Fruit fly (Drosophila melanogaster): ENCODE data around the gene Zdhhc8.

Gene Zdhhc8

DNA sequence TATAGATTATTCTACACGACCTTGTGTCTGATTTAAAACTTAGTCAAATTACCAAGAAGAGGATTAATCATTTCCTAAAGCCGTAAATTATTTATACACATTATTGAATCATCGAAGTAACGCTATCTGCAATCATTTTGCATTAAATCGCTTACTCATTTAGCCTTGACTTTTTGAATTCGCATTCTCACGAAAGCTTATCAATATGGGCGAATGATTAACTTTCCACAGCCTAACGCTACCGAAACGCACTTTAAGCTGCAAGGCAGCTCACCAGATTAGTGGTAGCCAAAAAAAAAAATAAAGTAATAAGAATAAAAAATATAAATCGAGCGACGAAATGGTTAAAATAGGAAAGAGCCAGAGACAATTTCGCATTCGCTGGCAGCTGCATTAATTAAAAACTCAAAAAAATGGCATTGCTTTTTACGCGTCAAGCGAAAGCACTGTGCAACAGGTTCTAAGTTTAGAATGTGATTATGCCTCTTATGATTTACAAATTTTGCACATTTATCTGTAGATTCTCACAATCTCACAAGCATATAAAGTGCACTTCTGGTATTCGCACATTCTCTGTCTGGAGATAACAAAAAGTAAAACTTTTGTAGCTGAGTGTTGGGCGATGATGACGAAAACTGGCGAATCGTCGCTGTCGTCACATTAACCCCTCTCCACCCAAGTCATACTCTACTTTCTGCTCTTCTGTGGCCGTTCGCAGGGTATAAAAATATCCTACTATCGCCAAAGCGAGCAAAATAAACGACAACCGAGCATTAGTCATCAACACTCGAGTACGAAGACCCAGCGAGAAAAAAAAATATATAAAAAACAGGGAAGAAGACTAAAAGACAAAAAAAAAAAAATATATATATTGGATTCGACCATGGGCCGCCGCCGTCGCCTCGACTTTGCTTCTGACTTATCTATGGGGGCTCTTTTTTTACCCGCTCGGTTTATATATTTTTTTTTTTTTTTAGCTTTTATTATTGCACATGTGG is 12.2 kb downstream of the Zdhhc8 start:
- TF ChIP-seq CG8478 (optimal IDR thresholded peaks at IDR 0.05) (no peak), CTCF (optimal IDR thresholded peaks at IDR 0.05) (no peak)

DNA sequence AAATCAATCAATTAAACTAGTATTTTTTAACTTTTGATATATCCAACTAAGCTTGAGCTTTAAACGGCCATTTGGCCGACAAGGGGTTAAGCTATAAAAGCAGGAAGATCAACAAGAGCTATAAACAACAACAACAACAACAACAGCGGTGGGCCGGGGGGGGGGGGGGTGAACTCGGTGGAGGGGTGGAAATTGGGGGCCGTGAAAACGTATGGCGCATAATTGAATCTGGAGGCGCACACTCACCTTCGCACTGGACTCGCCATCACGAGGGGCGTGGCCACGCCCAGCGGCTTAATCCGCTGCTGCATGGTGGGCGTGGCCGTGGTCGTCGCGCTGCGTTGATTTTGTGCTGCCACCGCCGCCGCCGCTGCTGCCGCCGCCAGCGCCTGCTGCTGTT is 23.8 kb downstream of the Zdhhc8 start:
- no peak for TF ChIP-seq CTCF (optimal IDR thresholded peaks at IDR 0.05)
- TF ChIP-seq CG8478 (optimal IDR thresholded peaks at IDR 0.05) = no peak

DNA sequence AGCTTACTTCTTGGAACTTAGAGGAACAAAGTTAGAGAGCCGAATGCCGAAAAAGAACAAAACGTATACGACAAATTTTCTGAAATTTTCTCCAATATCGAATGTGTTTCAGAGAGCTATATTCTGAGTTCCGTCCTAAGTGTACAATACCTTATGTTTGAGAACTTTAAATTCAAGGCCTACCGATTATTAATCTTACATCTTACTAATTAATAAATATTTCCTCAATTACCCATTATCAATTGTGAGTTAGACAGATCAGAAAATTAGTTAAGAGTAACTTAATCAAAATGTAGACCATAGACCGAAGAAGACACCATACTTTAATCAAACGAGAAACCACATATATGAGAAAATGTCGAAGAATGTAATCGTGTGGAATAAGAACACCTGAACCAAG is 25.6 kb downstream of the Zdhhc8 start, which contains the start of gene CG34450:
Gene CG34450, minus strand, starts transcription at position 101 of the 400 bp plus-strand sequence.
- TF ChIP-seq CG8478 (optimal IDR thresholded peaks at IDR 0.05) = no peak

DNA sequence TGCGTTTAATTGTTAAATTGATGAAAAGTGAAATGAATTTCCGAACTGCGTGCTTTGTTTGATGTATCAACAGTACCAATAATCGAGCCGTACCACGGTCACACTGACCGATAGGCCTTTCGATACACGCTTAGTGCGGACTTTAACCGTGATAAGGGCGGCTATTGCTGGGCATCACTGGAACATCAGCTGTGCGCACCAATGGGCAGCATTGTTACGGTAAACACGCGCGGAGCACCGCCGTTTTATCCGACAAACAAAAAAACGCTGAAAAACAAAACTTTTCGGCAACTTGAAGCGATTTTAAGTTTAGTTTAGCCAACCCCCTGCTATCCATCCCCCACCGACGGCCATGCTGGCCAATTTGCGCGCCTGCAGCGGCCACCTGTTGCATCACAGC is 36.9 kb downstream of the Zdhhc8 start, which contains the start of the genes c12.1 and c12.2:
Gene c12.1, minus strand, starts transcription at position 84 of the 400 bp plus-strand sequence.
Gene c12.2, plus strand, starts transcription at position 220 of the 400 bp plus-strand sequence.
- TF ChIP-seq CTCF (optimal IDR thresholded peaks at IDR 0.05) (peak; percentile 35 to 54), CG8478 (optimal IDR thresholded peaks at IDR 0.05) (no peak)

DNA sequence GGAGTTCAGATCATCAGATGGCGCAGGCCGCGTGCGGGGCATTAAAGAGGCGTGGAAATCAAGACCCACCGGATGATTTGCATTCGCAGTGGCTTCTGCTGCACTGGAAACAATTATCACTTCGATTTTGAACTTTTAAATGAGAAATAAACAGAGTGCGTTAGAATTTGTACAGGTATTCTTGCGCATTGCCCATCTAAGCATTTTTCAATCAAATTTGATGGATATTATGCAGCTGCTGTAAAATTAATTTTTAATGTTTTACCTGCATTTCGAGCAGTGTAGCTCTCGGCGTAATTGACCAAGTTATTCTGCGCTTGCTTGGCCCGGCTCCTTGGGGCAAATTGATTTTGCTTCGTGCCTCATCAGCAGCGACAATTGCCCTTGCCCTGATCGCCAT is 38.9 kb downstream of the Zdhhc8 start:
- TF ChIP-seq CG8478 (optimal IDR thresholded peaks at IDR 0.05) = no peak
- TF ChIP-seq CTCF (optimal IDR thresholded peaks at IDR 0.05) = no peak

DNA sequence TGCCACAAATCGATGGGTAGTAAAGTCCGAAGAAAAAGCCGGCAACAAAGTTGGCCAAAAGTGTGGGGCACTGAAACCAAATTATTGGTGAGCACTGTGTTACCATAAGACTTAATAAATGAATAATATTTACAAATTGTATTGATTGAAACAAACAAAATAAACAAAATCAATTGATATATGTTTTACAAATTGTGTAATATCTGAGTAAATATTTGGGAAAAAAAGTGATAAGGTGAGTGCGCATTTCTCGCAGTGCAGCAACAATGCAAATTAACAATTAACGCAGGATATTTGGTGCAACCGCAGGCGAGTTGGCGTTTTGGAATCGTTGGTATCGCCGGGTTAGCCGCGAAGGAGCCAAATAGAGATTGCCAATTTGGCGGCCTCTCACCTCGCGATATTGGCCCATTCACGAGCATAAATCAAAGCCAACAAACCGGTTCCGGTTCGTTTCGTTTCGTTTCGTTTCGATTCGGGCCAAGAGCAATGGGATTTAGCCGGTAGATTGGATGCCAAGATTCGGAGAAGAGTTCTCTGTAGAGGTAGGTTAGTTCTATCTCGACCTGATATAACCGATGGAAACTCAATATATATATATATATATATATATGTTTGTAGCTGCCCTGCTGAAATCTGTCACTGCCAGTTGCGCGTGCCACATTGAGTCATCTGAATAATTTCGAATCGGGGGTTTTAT is 45.9 kb downstream of the Zdhhc8 start:
- TF ChIP-seq CG8478 (optimal IDR thresholded peaks at IDR 0.05) (no peak), CTCF (optimal IDR thresholded peaks at IDR 0.05) (no peak)

DNA sequence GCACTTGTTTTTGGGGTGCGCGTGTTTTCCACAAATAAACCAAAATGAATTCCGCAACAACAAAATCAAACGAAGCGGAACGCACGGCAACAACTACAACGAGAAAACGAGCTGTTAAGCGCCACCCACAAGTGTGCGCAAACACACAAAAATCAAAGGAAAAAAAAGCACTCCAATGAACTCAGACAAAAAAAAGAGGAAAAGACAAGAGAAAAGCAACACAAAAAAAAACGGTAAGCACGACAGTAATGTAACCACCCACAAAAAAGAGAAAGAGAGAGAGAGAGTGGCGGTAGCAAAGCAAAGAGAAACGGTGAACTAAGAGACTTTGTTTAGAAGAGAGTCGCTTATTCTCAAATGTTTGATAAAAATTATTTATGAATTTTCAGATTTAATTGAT is 50.3 kb downstream of the Zdhhc8 start:
- TF ChIP-seq CTCF (optimal IDR thresholded peaks at IDR 0.05) = no peak
- no peak for TF ChIP-seq CG8478 (optimal IDR thresholded peaks at IDR 0.05)

DNA sequence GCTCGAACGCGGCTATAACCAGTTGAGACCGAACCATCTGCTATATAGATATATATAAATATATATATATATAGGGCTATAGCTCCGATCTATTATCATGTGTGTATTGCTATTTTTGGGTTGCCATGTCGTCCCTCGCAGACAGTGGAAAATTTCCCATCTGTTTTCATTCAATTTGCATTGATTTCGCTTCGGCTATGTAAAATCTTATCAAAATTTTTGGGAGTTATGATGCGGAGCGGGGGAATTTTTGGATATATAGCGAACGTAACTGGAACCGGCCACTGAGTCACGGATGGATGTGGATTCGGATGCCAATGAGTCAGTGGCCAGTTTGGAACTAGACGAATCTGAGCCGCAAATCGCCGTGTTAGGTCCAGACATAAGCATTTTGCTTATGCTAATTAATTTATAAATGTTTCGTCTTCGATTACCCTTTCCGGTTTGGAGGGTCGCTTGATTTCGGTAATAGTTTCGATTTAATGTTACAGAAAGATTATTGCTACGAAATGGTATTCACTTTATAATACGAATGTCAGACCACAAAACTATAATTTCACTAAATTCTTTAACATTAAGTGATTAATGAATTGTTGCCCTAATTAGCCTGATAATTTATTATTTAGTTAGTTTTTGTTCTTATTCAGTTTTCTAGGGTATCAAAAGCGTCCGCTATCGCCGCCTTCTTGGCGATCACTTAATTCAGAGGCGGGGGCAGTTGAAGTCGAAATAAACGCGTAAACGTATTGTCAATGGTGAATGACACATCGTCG is 58.2 kb downstream of the Zdhhc8 start:
- TF ChIP-seq CTCF (optimal IDR thresholded peaks at IDR 0.05) (no peak), CG8478 (optimal IDR thresholded peaks at IDR 0.05) (no peak)

DNA sequence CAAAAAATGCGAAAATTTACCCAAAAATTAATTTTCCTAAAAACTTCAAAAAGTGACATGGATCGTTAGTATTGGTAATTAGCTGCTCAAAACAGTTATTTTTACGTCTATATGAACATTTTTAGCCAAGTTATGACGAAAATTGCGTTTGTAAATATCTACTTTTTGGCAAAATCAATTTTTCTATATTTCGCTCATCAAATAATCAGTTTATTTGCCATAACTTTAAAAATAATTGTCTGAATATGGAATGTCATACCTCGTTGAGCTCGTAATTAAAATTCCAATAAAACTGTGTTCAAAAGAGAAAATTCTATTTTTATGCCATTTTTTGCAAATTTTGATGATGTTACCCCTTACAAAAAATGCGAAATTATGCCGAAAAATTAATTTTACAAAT is 59.5 kb downstream of the Zdhhc8 start:
- no peak for TF ChIP-seq CG8478 (optimal IDR thresholded peaks at IDR 0.05)
- TF ChIP-seq CTCF (optimal IDR thresholded peaks at IDR 0.05) = no peak

DNA sequence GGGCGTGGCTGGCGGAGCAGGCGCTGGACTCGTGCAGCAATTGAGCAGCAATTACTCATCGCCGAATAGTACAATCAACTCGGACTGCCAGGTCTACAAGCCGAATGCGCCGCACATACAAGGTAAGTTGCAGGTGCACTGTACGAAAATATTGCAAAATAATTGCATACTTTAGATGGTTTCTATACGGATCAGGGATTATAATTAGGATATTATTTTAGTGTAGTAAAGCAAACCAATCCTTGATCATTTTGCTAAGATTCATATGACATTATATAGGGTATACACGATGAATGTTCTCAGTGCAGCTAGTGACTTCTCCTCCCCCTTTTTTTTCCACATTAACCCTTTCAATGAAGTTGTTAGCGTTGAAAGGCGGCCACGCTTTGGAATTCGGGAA is 60.5 kb downstream of the Zdhhc8 start:
- TF ChIP-seq CG8478 (optimal IDR thresholded peaks at IDR 0.05) (no peak), CTCF (optimal IDR thresholded peaks at IDR 0.05) (no peak)

DNA sequence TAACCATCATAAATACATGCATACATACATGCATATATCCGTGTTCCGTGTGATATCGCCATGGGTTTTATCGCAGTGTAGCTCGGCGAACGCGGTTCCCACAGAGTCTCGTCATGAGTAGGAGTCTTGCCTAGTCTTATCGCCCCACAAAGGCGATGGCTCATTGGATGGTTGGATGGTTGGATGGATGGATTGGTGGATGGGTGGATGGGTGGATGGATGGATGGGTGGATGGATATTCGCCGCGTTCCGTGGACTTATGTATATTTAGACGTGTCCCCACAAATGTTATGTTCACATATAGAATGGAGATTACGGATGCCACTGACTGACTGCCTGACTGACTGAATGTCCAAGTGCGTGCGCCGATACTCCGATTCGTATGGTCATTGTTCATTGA is 64.8 kb downstream of the Zdhhc8 start:
- TF ChIP-seq CG8478 (optimal IDR thresholded peaks at IDR 0.05) (no peak), CTCF (optimal IDR thresholded peaks at IDR 0.05) (no peak)

DNA sequence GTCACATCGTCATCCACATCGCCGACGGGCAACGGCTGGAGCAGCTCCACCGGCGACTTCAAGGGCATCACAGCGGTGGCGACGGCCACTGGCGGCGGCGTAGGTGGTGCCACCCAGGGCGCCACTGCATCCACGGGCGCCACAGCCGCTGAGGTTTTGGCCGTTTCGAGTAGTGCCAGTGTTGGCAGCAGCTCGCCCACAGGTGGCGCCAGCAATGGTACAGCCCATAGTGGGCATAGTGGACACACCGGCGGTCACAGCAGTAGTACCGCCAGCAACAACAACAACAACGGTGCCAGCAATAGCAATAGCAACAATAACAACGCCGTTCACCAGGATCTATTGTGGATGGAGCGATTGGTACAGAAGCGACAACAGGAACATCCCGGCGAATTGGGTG is 69.6 kb downstream of the Zdhhc8 start:
- no peak for TF ChIP-seq CG8478 (optimal IDR thresholded peaks at IDR 0.05)
- TF ChIP-seq CTCF (optimal IDR thresholded peaks at IDR 0.05) = peak; percentile 78 to 85

DNA sequence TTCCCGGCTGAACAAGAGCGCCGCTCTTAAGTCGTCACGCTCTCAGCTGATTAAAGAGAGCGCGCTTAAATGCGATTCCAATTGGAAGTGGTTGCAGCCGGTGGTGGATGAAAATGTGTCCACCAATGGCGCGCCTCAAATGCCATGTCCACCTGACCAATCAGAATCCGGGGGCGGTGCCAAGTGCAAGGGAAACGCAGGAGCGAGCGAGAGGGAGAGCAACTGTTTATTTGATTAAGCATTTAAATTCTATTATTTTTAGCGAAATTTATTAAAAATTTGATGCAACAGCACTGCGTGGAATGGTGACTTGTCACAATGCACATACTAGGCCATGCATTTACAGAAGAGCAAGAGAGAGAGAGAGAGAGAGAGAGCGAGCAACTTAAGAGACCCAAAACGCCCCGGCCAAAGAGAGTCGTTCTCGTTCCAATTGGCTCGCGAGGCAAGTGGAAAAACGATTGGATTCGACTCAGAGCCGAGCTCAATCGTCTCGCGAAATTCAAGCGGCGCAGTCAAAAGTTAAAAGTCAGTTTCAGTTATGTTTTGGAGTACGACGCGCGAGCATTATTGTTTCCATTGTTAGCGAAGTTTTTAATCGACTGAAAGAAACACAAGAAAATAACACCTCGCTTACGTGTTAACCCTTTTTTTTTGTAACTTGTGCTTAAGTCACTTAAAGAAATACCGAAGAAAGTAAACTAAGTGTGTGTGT is 71.8 kb downstream of the Zdhhc8 start, which contains the start of gene lz:
Gene lz, plus strand, starts transcription at position 626 of the 715 bp plus-strand sequence.
- TF ChIP-seq CTCF (optimal IDR thresholded peaks at IDR 0.05) (no peak), CG8478 (optimal IDR thresholded peaks at IDR 0.05) (no peak)

DNA sequence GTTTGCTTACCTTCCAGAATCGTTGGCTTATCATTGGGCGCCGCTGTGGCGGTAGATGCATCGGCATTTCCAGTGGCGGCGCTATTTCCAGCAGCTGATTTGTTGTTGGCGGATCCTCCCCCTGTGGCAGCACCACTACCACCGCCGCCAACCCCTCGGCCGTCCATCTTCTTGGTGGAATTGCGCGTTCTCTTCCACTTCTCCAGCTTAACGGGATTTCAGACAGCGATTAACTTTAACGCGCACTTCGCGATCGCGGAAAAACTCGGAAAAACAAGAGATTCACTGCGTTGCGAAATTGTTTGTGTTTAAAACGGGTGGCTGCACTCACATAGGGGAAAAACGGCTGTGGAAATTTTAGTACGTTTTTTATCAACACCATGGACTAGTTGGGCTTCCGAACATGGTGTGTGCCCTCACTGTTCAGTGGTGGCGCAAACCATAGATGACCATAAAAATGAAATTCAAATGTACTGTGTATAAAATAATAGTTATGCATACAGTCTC is 73.2 kb downstream of the Zdhhc8 start, which contains the start of gene c11.1:
Gene c11.1, minus strand, starts transcription at position 335 of the 507 bp plus-strand sequence.
- TF ChIP-seq CTCF (optimal IDR thresholded peaks at IDR 0.05) (peak; percentile 58 to 69), CG8478 (optimal IDR thresholded peaks at IDR 0.05) (no peak)
